Worm (Caenorhabditis elegans) whole organism, L2 larva: ENCODE measurements around the gene fut-4.

Source experiments
- alr-1 ChIP-seq: fragments of 150-350 bp; optimal IDR thresholded peaks from 2 replicates; lab custom pipeline; 2014; ENCODE audit warnings: missing biosample characterization, missing genetic modification characterization
- ama-1 ChIP-seq: fragments of 150-350 bp; optimal IDR thresholded peaks from 2 replicates; lab custom pipeline; 2018; ENCODE audit warnings: inconsistent platforms
- blmp-1 ChIP-seq: sonication (generic microtip); optimal IDR thresholded peaks from 2 replicates; lab custom pipeline; 2017; ENCODE audit warnings: missing genetic modification characterization, mild to moderate bottlenecking, missing compliant biosample characterization, antibody characterized with exemption, moderate library complexity; ENCODE audit not compliant: insufficient read depth
- egl-27 ChIP-seq: sonication (generic microtip); optimal IDR thresholded peaks from 3 replicates; lab custom pipeline; 2017; ENCODE audit warnings: missing biosample characterization, missing genetic modification reagents, missing genetic modification characterization
- elt-1 ChIP-seq: fragments of 150-350 bp; optimal IDR thresholded peaks from 2 replicates; lab custom pipeline; 2014; ENCODE audit warnings: missing biosample characterization, missing genetic modification characterization
- elt-3 ChIP-seq: sonication (generic microtip); optimal IDR thresholded peaks from 2 replicates; lab custom pipeline; 2017; ENCODE audit warnings: missing biosample characterization, missing genetic modification characterization
- mbf-1 ChIP-seq: sonication (generic microtip); optimal IDR thresholded peaks from 2 replicates; lab custom pipeline; 2017; ENCODE audit warnings: missing biosample characterization, missing genetic modification characterization
- nhr-23 ChIP-seq: fragments of 150-350 bp; optimal IDR thresholded peaks from 2 replicates; lab custom pipeline; 2014; ENCODE audit warnings: missing biosample characterization, missing genetic modification reagents, missing genetic modification characterization
- peb-1 ChIP-seq: fragments of 150-350 bp; optimal IDR thresholded peaks from 2 replicates; lab custom pipeline; 2014; ENCODE audit warnings: missing biosample characterization, missing genetic modification characterization
- snpc-4 ChIP-seq: fragments of 150-350 bp; optimal IDR thresholded peaks from 2 replicates; lab custom pipeline; 2014; ENCODE audit warnings: missing biosample characterization, missing genetic modification characterization
- unc-39 ChIP-seq: fragments of 150-350 bp; optimal IDR thresholded peaks from 2 replicates; lab custom pipeline; 2014; ENCODE audit warnings: missing biosample characterization, missing genetic modification characterization
- ztf-1 ChIP-seq: fragments of 200-800 bp; sonication (Bioruptor generic); conservative IDR thresholded peaks from 2 replicates; pipeline ENCODE4 v1.3.6; 2022; ENCODE audit warnings: missing genetic modification characterization, missing compliant biosample characterization
- ztf-11 ChIP-seq: sonication (generic microtip); optimal IDR thresholded peaks from 2 replicates; lab custom pipeline; 2017; ENCODE audit warnings: missing biosample characterization, missing genetic modification characterization

ce11 chrII:2822435-2822920, at the start of gene fut-4, which contains the start of gene K12H6.10:
- TF ChIP-seq mbf-1 (tag; lab: Kevin White, UChicago), result no peak
- TF ChIP-seq peb-1 (tag; lab: Kevin White, UChicago), result no peak
- no peak for TF ChIP-seq egl-27 (tag; lab: Kevin White, UChicago)
- no peak for TF ChIP-seq elt-3
- no peak for TF ChIP-seq snpc-4 (tag; lab: Kevin White, UChicago)
- no peak for TF ChIP-seq unc-39 (tag; lab: Kevin White, UChicago)
- TF ChIP-seq elt-1 (tag; lab: Kevin White, UChicago), result no peak
- no peak for TF ChIP-seq alr-1
- no peak for TF ChIP-seq ztf-1 (GFP tag; lab: Robert Waterston, UW)
- TF ChIP-seq nhr-23 (tag; lab: Kevin White, UChicago), result no peak
- no peak for TF ChIP-seq blmp-1
- no peak for TF ChIP-seq ztf-11 (tag; lab: Kevin White, UChicago)
- no peak for TF ChIP-seq ama-1 (lab: Kevin White, UChicago)
